Fruit fly (Drosophila melanogaster) whole organism, adult: ENCODE measurements around the gene CG17751.

Experiments
- CG11617 ChIP-seq: fragments of 200-800 bp; sonication (Bioruptor generic); optimal IDR thresholded peaks from 2 replicates; lab custom pipeline; 2017; ENCODE audit warnings: mild to moderate bottlenecking, missing biosample characterization, missing genetic modification reagents, missing genetic modification characterization
- CG12768 ChIP-seq: fragments of 200-800 bp; sonication (Bioruptor generic); optimal IDR thresholded peaks from 2 replicates; lab custom pipeline; 2017; ENCODE audit warnings: missing biosample characterization, missing genetic modification characterization, mild to moderate bottlenecking, moderate library complexity, missing genetic modification reagents
- CG14711 ChIP-seq: fragments of 200-800 bp; sonication (Bioruptor generic); optimal IDR thresholded peaks from 2 replicates; lab custom pipeline; 2018; ENCODE audit warnings: missing biosample characterization, mild to moderate bottlenecking, missing genetic modification characterization, moderate library complexity
- CG1620 ChIP-seq: fragments of 200-800 bp; sonication (Bioruptor generic); optimal IDR thresholded peaks from 2 replicates; lab custom pipeline; 2016; ENCODE audit warnings: missing biosample characterization, missing genetic modification characterization
- CG33017 ChIP-seq: fragments of 200-800 bp; sonication (Bioruptor generic); optimal IDR thresholded peaks from 2 replicates; lab custom pipeline; 2018; ENCODE audit warnings: missing biosample characterization, mild to moderate bottlenecking, missing genetic modification characterization, moderate library complexity
- CG5204 ChIP-seq: fragments of 200-800 bp; sonication (Bioruptor generic); optimal IDR thresholded peaks from 2 replicates; lab custom pipeline; 2016; ENCODE audit warnings: missing biosample characterization, missing genetic modification characterization
- CG7045 ChIP-seq: fragments of 200-800 bp; sonication (Bioruptor generic); optimal IDR thresholded peaks from 2 replicates; lab custom pipeline; 2017; ENCODE audit warnings: missing biosample characterization, mild to moderate bottlenecking, missing genetic modification characterization
- CG7101 ChIP-seq: fragments of 200-800 bp; sonication (Bioruptor generic); optimal IDR thresholded peaks from 2 replicates; lab custom pipeline; 2018; ENCODE audit warnings: missing biosample characterization, mild to moderate bottlenecking, missing genetic modification characterization, moderate library complexity
- Clk ChIP-seq: fragments of 200-800 bp; sonication (Bioruptor generic); optimal IDR thresholded peaks from 2 replicates; lab custom pipeline; 2017; ENCODE audit warnings: missing biosample characterization, missing genetic modification characterization
- Crg-1 ChIP-seq: fragments of 200-800 bp; sonication (Bioruptor generic); optimal IDR thresholded peaks from 2 replicates; lab custom pipeline; 2016; ENCODE audit warnings: missing biosample characterization, missing genetic modification characterization
- Hr96 ChIP-seq: fragments of 200-800 bp; sonication (Bioruptor generic); optimal IDR thresholded peaks from 2 replicates; lab custom pipeline; 2016; ENCODE audit warnings: missing biosample characterization, missing genetic modification characterization
- Mnt ChIP-seq: fragments of 200-800 bp; sonication (Bioruptor generic); optimal IDR thresholded peaks from 2 replicates; lab custom pipeline; 2016; ENCODE audit warnings: missing biosample characterization, mild to moderate bottlenecking, missing genetic modification characterization
- bab1 ChIP-seq: fragments of 200-800 bp; sonication (Bioruptor generic); optimal IDR thresholded peaks from 3 replicates; lab custom pipeline; 2019; ENCODE audit warnings: missing biosample characterization, mild to moderate bottlenecking, missing genetic modification characterization, moderate library complexity
- cic ChIP-seq: fragments of 200-800 bp; sonication (Bioruptor generic); optimal IDR thresholded peaks from 2 replicates; lab custom pipeline; 2017; ENCODE audit warnings: missing biosample characterization, mild to moderate bottlenecking, missing genetic modification characterization, moderate library complexity
- cnc ChIP-seq, 2 experiments: fragments of >200 bp; optimal IDR thresholded peaks; 2 replicates each; lab custom pipeline; 2017
- kay ChIP-seq: fragments of 200-800 bp; sonication (Bioruptor generic); peaks from one replicate; lab custom pipeline; 2016; ENCODE audit warnings: missing biosample characterization, missing genetic modification characterization, borderline replicate concordance
- ovo ChIP-seq: fragments of 200-800 bp; sonication (Bioruptor generic); optimal IDR thresholded peaks from 2 replicates; lab custom pipeline; 2016; ENCODE audit warnings: missing biosample characterization, missing genetic modification characterization
- pad ChIP-seq: fragments of 200-800 bp; sonication (Bioruptor generic); optimal IDR thresholded peaks from 3 replicates; lab custom pipeline; 2017; ENCODE audit warnings: missing biosample characterization, missing genetic modification characterization, mild to moderate bottlenecking, moderate library complexity, missing genetic modification reagents
- tj ChIP-seq: fragments of 200-800 bp; sonication (Bioruptor generic); optimal IDR thresholded peaks from 3 replicates; lab custom pipeline; 2017; ENCODE audit warnings: missing biosample characterization, mild to moderate bottlenecking, missing genetic modification characterization, moderate library complexity
- toe ChIP-seq: fragments of 200-800 bp; sonication (Bioruptor generic); optimal IDR thresholded peaks from 2 replicates; lab custom pipeline; 2016; ENCODE audit warnings: missing biosample characterization, missing genetic modification characterization

Gene CG17751

dm6 chr3R:19586319-19586718, 20.7 kb upstream of the CG17751 start:
- TF ChIP-seq CG7045 (no peak), CG5204 (GFP tag; lab: Kevin White, UChicago) (no peak), ovo (GFP tag; lab: Kevin White, UChicago) (no peak), cnc (optimal IDR thresholded peaks at IDR 0.05; lab: Kevin White, UChicago) (no peak), CG7101 (no peak), tj (GFP tag; lab: Kevin White, UChicago) (no peak), Crg-1 (GFP tag; lab: Kevin White, UChicago) (no peak), pad (GFP tag; lab: Kevin White, UChicago) (no peak), CG1620 (GFP tag; lab: Kevin White, UChicago) (no peak), Clk (no peak), CG11617 (GFP tag; lab: Kevin White, UChicago) (no peak)

- TF ChIP-seq pad (GFP tag; lab: Kevin White, UChicago), result no peak
- TF ChIP-seq CG7045, result no peak
- no peak for TF ChIP-seq cnc (optimal IDR thresholded peaks at IDR 0.05; lab: Kevin White, UChicago)
- TF ChIP-seq CG11617 (GFP tag; lab: Kevin White, UChicago), result no peak
- no peak for TF ChIP-seq CG7101
- TF ChIP-seq Clk, result no peak
- no peak for TF ChIP-seq CG33017 (tag; lab: Kevin White, UChicago)
- TF ChIP-seq Mnt (GFP tag; lab: Kevin White, UChicago), result no peak
- no peak for TF ChIP-seq CG14711 (tag; lab: Kevin White, UChicago)
- TF ChIP-seq tj (GFP tag; lab: Kevin White, UChicago), result no peak
- no peak for TF ChIP-seq CG12768 (GFP tag; lab: Kevin White, UChicago)
- no peak for TF ChIP-seq Hr96 (GFP tag; lab: Kevin White, UChicago)
- no peak for TF ChIP-seq CG5204 (GFP tag; lab: Kevin White, UChicago)
- no peak for TF ChIP-seq ovo (GFP tag; lab: Kevin White, UChicago)
- TF ChIP-seq CG1620 (GFP tag; lab: Kevin White, UChicago), result no peak
- TF ChIP-seq kay (GFP tag; lab: Kevin White, UChicago), result no peak
- no peak for TF ChIP-seq Crg-1 (GFP tag; lab: Kevin White, UChicago)
Measured at dm6 chr3R:19587652-19588051, 19.4 kb upstream of the CG17751 start.

- TF ChIP-seq bab1, result no peak
- no peak for TF ChIP-seq CG7101
- TF ChIP-seq kay (GFP tag; lab: Kevin White, UChicago), result no peak
- TF ChIP-seq CG5204 (GFP tag; lab: Kevin White, UChicago), result no peak
- TF ChIP-seq CG12768 (GFP tag; lab: Kevin White, UChicago), result no peak
- TF ChIP-seq ovo (GFP tag; lab: Kevin White, UChicago), result no peak
- TF ChIP-seq pad (GFP tag; lab: Kevin White, UChicago), result no peak
- no peak for TF ChIP-seq Crg-1 (GFP tag; lab: Kevin White, UChicago)
- TF ChIP-seq CG11617 (GFP tag; lab: Kevin White, UChicago), result no peak
- no peak for TF ChIP-seq CG7045
- no peak for TF ChIP-seq toe (GFP tag; lab: Kevin White, UChicago)
- TF ChIP-seq CG33017 (tag; lab: Kevin White, UChicago), result no peak
- TF ChIP-seq Hr96 (GFP tag; lab: Kevin White, UChicago), result no peak
- no peak for TF ChIP-seq cic (GFP tag; lab: Kevin White, UChicago)
- TF ChIP-seq Mnt (GFP tag; lab: Kevin White, UChicago), result no peak
- no peak for TF ChIP-seq tj (GFP tag; lab: Kevin White, UChicago)
- no peak for TF ChIP-seq CG1620 (GFP tag; lab: Kevin White, UChicago)
- no peak for TF ChIP-seq cnc (optimal IDR thresholded peaks at IDR 0.05; lab: Kevin White, UChicago)
- no peak for TF ChIP-seq Clk
Measured at dm6 chr3R:19598855-19599254, 8.2 kb upstream of the CG17751 start, which contains the start of gene Cpr92A. Gene Cpr92A, minus strand, starts transcription at chr3R:19598955.

- TF ChIP-seq Clk (no peak), cnc (optimal IDR thresholded peaks at IDR 0.05; lab: Kevin White, UChicago) (no peak), pad (GFP tag; lab: Kevin White, UChicago) (no peak), toe (GFP tag; lab: Kevin White, UChicago) (no peak), cic (GFP tag; lab: Kevin White, UChicago) (no peak), CG33017 (tag; lab: Kevin White, UChicago) (no peak)
Measured at dm6 chr3R:19600335-19600734, 6.7 kb upstream of the CG17751 start, which contains the start of gene CG7333. Gene CG7333, plus strand, starts transcription at chr3R:19600635.

- TF ChIP-seq Crg-1 (GFP tag; lab: Kevin White, UChicago), result no peak
- no peak for TF ChIP-seq bab1
- no peak for TF ChIP-seq CG12768 (GFP tag; lab: Kevin White, UChicago)
Measured at dm6 chr3R:19602996-19603395, 4.1 kb upstream of the CG17751 start, which contains the start of gene CG7342. Gene CG7342, plus strand, starts transcription at chr3R:19603375.

- TF ChIP-seq Hr96 (GFP tag; lab: Kevin White, UChicago) (no peak), toe (GFP tag; lab: Kevin White, UChicago) (no peak), CG12768 (GFP tag; lab: Kevin White, UChicago) (no peak), ovo (GFP tag; lab: Kevin White, UChicago) (no peak), Clk (no peak), CG1620 (GFP tag; lab: Kevin White, UChicago) (no peak), cnc (optimal IDR thresholded peaks at IDR 0.05; lab: Kevin White, UChicago) (no peak), bab1 (no peak), pad (GFP tag; lab: Kevin White, UChicago) (no peak), Mnt (GFP tag; lab: Kevin White, UChicago) (no peak), CG5204 (GFP tag; lab: Kevin White, UChicago) (no peak), CG11617 (GFP tag; lab: Kevin White, UChicago) (no peak)
Measured at dm6 chr3R:19609925-19610324, 2.9 kb downstream of the CG17751 start, which contains the start of gene CG17752. Gene CG17752, plus strand, starts transcription at chr3R:19610225.
